Worm (Caenorhabditis elegans) whole organism, late embryonic: ENCODE results near the gene H04D03.4.

Experiments used
- F13H6.1 ChIP-seq: sonication (generic microtip); optimal IDR thresholded peaks from 2 replicates; lab custom pipeline; 2016; ENCODE audit warnings: missing genetic modification characterization, missing compliant biosample characterization
- K09A11.1 ChIP-seq: sonication (generic microtip); optimal IDR thresholded peaks from 2 replicates; lab custom pipeline; 2017; ENCODE audit warnings: antibody characterized with exemption, mild to moderate bottlenecking, missing genetic modification characterization, missing compliant biosample characterization; ENCODE audit not compliant: insufficient read depth
- Y22D7AL.16 ChIP-seq: sonication (generic microtip); optimal IDR thresholded peaks from 2 replicates; lab custom pipeline; 2016; ENCODE audit warnings: missing genetic modification characterization, missing compliant biosample characterization
- ama-1 ChIP-seq: fragments of 150-350 bp; optimal IDR thresholded peaks from 2 replicates; lab custom pipeline; 2014
- ceh-14 ChIP-seq: sonication (generic microtip); optimal IDR thresholded peaks from 2 replicates; lab custom pipeline; 2016; ENCODE audit warnings: missing genotype, missing genetic modification characterization, missing compliant biosample characterization
- ceh-22 ChIP-seq: sonication (generic microtip); optimal IDR thresholded peaks from 2 replicates; lab custom pipeline; 2017; ENCODE audit warnings: missing biosample characterization, missing genetic modification characterization
- ceh-24 ChIP-seq: sonication (generic microtip); optimal IDR thresholded peaks from 2 replicates; lab custom pipeline; 2016; ENCODE audit warnings: mild to moderate bottlenecking, missing genetic modification characterization, missing compliant biosample characterization
- nfya-1 ChIP-seq: sonication (generic microtip); optimal IDR thresholded peaks from 2 replicates; lab custom pipeline; 2017; ENCODE audit warnings: missing genetic modification characterization, mild to moderate bottlenecking, missing compliant biosample characterization, antibody characterized with exemption, moderate library complexity
- nhr-11 ChIP-seq: fragments of 150-350 bp; optimal IDR thresholded peaks from 2 replicates; lab custom pipeline; 2014; ENCODE audit warnings: missing biosample characterization, missing genetic modification characterization
- npax-4 ChIP-seq: sonication (generic microtip); optimal IDR thresholded peaks from 2 replicates; lab custom pipeline; 2016; ENCODE audit warnings: missing genetic modification characterization, missing compliant biosample characterization
- pha-4 ChIP-seq: fragments of 150-350 bp; optimal IDR thresholded peaks from 2 replicates; lab custom pipeline; 2018; ENCODE audit warnings: missing biosample characterization, missing genetic modification reagents, missing genetic modification characterization
- pros-1 ChIP-seq: fragments of 150-350 bp; optimal IDR thresholded peaks from 2 replicates; lab custom pipeline; 2014; ENCODE audit warnings: missing biosample characterization, missing genetic modification reagents, missing genetic modification characterization
- rnt-1 ChIP-seq: sonication (generic microtip); optimal IDR thresholded peaks from 2 replicates; lab custom pipeline; 2016; ENCODE audit warnings: missing genetic modification characterization, missing compliant biosample characterization
- ztf-16 ChIP-seq: sonication (generic microtip); optimal IDR thresholded peaks from 2 replicates; lab custom pipeline; 2017; ENCODE audit warnings: missing genetic modification characterization, missing compliant biosample characterization

- TF ChIP-seq F13H6.1 (tag; lab: Kevin White, UChicago), result no peak
- TF ChIP-seq ceh-24, result no peak
- TF ChIP-seq ceh-14 (tag; lab: Kevin White, UChicago), result no peak
- no peak for TF ChIP-seq nfya-1 (tag; lab: Kevin White, UChicago)
- no peak for TF ChIP-seq pha-4
- TF ChIP-seq Y22D7AL.16 (tag; lab: Kevin White, UChicago), result no peak
- no peak for TF ChIP-seq ceh-22 (tag; lab: Kevin White, UChicago)
- TF ChIP-seq ztf-16, result no peak
- TF ChIP-seq ama-1, result no peak
- no peak for TF ChIP-seq pros-1
- no peak for TF ChIP-seq npax-4 (tag; lab: Kevin White, UChicago)
- TF ChIP-seq K09A11.1, result no peak
- no peak for TF ChIP-seq rnt-1 (tag; lab: Kevin White, UChicago)
- no peak for TF ChIP-seq nhr-11
Observed at ce11 chrIII:10464455-10464854, 13.5 kb upstream of the H04D03.4 start.
